Worm (Caenorhabditis elegans) whole organism, midembryonic: ENCODE measurements around the gene rpl-22.

Experiments
- cog-1 ChIP-seq: sonication (generic microtip); optimal IDR thresholded peaks from 2 replicates; lab custom pipeline; 2016; ENCODE audit warnings: missing genetic modification characterization, missing compliant biosample characterization
- ref-1 ChIP-seq: fragments of 200-800 bp; sonication (Bioruptor generic); conservative IDR thresholded peaks from 2 replicates; pipeline ENCODE4 v1.3.6; 2022; ENCODE audit warnings: missing genetic modification reagents, missing genetic modification characterization, missing compliant biosample characterization

DNA sequence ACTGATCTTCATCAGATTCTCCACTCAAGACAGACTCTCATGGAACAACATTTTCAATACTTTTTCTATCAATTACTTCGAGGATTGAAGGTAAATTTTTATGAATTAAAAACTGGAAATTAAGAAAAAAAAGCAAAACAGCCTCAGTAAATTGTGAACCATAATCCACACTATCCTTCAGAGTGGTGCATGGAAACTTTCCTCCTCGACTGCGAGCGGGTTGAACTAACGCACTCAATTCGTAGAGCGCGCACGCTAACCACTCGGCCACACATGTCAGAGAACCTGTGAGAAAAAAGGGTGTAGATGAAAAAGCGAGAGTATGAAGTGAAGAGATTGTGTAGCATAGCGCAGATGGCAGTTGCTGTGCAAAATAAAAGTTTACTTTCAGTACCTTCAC, 49.6 kb downstream of the rpl-22 start:
- peak; percentile 91 for TF ChIP-seq cog-1 (tag; lab: Kevin White, UChicago)
- peak; percentile 97 for TF ChIP-seq ref-1
